Worm (Caenorhabditis elegans) whole organism, midembryonic: ENCODE measurements around the gene sri-19.

Experiments
- flt-1 ChIP-seq: fragments of 200-800 bp; sonication (Bioruptor generic); IDR thresholded peaks from 2 replicates; pipeline ENCODE4 v1.3.6; 2022; ENCODE audit warnings: missing genetic modification characterization, missing compliant biosample characterization
- med-1 ChIP-seq: sonication (generic microtip); optimal IDR thresholded peaks from 2 replicates; lab custom pipeline; 2017; ENCODE audit warnings: missing genetic modification characterization, mild to moderate bottlenecking, missing compliant biosample characterization, antibody characterized with exemption, missing genetic modification reagents; ENCODE audit not compliant: insufficient read depth
- tab-1 ChIP-seq: fragments of 200-800 bp; sonication (Bioruptor generic); IDR thresholded peaks from 2 replicates; pipeline ENCODE4 v1.3.6; 2022; ENCODE audit warnings: missing genetic modification characterization, missing compliant biosample characterization

ce11 chrIV:10978641-10979040 lies 20.5 kb downstream of the sri-19 start:
- TF ChIP-seq med-1 (GFP tag; lab: Kevin White, UChicago) (no peak), tab-1 (GFP tag; lab: Robert Waterston, UW) (no peak), flt-1 (GFP tag; lab: Robert Waterston, UW) (no peak)
